Fruit fly (Drosophila melanogaster) whole organism, embryonic: ENCODE data around the gene CG11095.

Experiments
- Bteb2 ChIP-seq: fragments of 200-800 bp; sonication (Bioruptor generic); optimal IDR thresholded peaks from 2 replicates; lab custom pipeline; 2016; ENCODE audit warnings: missing biosample characterization, missing genetic modification characterization
- CG10321 ChIP-seq: fragments of 200-800 bp; sonication (Bioruptor generic); IDR thresholded peaks from 2 replicates; pipeline ENCODE4 v1.3.6; 2022; ENCODE audit warnings: missing biosample characterization, missing genetic modification characterization
- CG12299 ChIP-seq: fragments of 200-800 bp; sonication (Bioruptor generic); optimal IDR thresholded peaks from 2 replicates; lab custom pipeline; 2018; ENCODE audit warnings: missing biosample characterization, mild to moderate bottlenecking, missing genetic modification characterization
- CG1529 ChIP-seq: fragments of 200-800 bp; sonication (Bioruptor generic); optimal IDR thresholded peaks from 3 replicates; lab custom pipeline; 2018; ENCODE audit warnings: missing biosample characterization, missing genetic modification characterization
- CG15601 ChIP-seq: fragments of 200-800 bp; sonication (Bioruptor generic); optimal IDR thresholded peaks from 3 replicates; lab custom pipeline; 2019; ENCODE audit warnings: missing biosample characterization, mild to moderate bottlenecking, missing genetic modification characterization, moderate library complexity
- CG18599 ChIP-seq: fragments of 200-800 bp; sonication (Bioruptor generic); optimal IDR thresholded peaks from 3 replicates; lab custom pipeline; 2017; ENCODE audit warnings: missing biosample characterization, missing genetic modification characterization, mild to moderate bottlenecking, moderate library complexity, missing genetic modification reagents
- CG18619 ChIP-seq: fragments of 200-800 bp; sonication (Bioruptor generic); optimal IDR thresholded peaks from 3 replicates; lab custom pipeline; 2017; ENCODE audit warnings: missing biosample characterization, mild to moderate bottlenecking, missing genetic modification characterization
- CG18764 ChIP-seq: fragments of 200-800 bp; sonication (Bioruptor generic); optimal IDR thresholded peaks from 3 replicates; lab custom pipeline; 2016; ENCODE audit warnings: missing biosample characterization, missing genetic modification characterization
- CG2875 ChIP-seq: fragments of 200-800 bp; sonication (Bioruptor generic); optimal IDR thresholded peaks from 2 replicates; lab custom pipeline; 2017; ENCODE audit warnings: missing biosample characterization, mild to moderate bottlenecking, missing genetic modification characterization, missing genetic modification reagents
- CG30431 ChIP-seq: fragments of 200-800 bp; sonication (Bioruptor generic); optimal IDR thresholded peaks from 2 replicates; lab custom pipeline; 2017; ENCODE audit warnings: missing biosample characterization, missing genetic modification characterization
- CG3065 ChIP-seq: fragments of 200-800 bp; sonication (Bioruptor generic); optimal IDR thresholded peaks from 2 replicates; lab custom pipeline; 2016; ENCODE audit warnings: missing biosample characterization, missing genetic modification characterization
- CG3847 ChIP-seq: fragments of 200-800 bp; sonication (Bioruptor generic); IDR thresholded peaks from 2 replicates; pipeline ENCODE4 v1.3.6; 2022; ENCODE audit warnings: missing biosample characterization, missing genetic modification characterization
- CG4404 ChIP-seq: fragments of 200-800 bp; sonication (Bioruptor generic); IDR thresholded peaks from 2 replicates; pipeline ENCODE4 v1.3.6; 2022; ENCODE audit warnings: missing biosample characterization, missing genetic modification characterization
- CG5245 ChIP-seq: fragments of 200-800 bp; sonication (Bioruptor generic); optimal IDR thresholded peaks from 3 replicates; lab custom pipeline; 2016; ENCODE audit warnings: missing biosample characterization, missing genetic modification characterization
- CG6765 ChIP-seq: fragments of 200-800 bp; sonication (Bioruptor generic); optimal IDR thresholded peaks from 3 replicates; lab custom pipeline; 2017; ENCODE audit warnings: missing biosample characterization, mild to moderate bottlenecking, missing genetic modification characterization
- CG7357 ChIP-seq: fragments of 200-800 bp; sonication (Bioruptor generic); IDR thresholded peaks from 3 replicates; pipeline ENCODE4 v1.3.6; 2022; ENCODE audit warnings: missing biosample characterization, missing genetic modification characterization
- CG7963 ChIP-seq: fragments of 200-800 bp; sonication (Bioruptor generic); IDR thresholded peaks from 3 replicates; pipeline ENCODE4 v1.3.6; 2022; ENCODE audit warnings: missing biosample characterization, missing genetic modification characterization; ENCODE audit not compliant: partially characterized antibody
- CG9437 ChIP-seq: fragments of 200-800 bp; sonication (Bioruptor generic); optimal IDR thresholded peaks from 2 replicates; lab custom pipeline; 2018; ENCODE audit warnings: missing biosample characterization, mild to moderate bottlenecking, missing genetic modification characterization
- CkIIα-i1 ChIP-seq: fragments of 200-800 bp; sonication (Bioruptor generic); IDR thresholded peaks from 2 replicates; pipeline ENCODE4 v1.3.6; 2022; ENCODE audit warnings: missing biosample characterization, missing genetic modification characterization
- Gug ChIP-seq: fragments of 200-800 bp; sonication (Bioruptor generic); IDR thresholded peaks from 4 replicates; pipeline ENCODE4 v1.3.6; 2022; ENCODE audit warnings: missing biosample characterization, missing genetic modification characterization
- Hmx ChIP-seq: fragments of 200-800 bp; sonication (Bioruptor generic); optimal IDR thresholded peaks from 2 replicates; lab custom pipeline; 2016; ENCODE audit warnings: missing biosample characterization, missing genetic modification characterization
- Mes4 ChIP-seq: fragments of 200-800 bp; sonication (Bioruptor generic); optimal IDR thresholded peaks from 2 replicates; lab custom pipeline; 2016; ENCODE audit warnings: missing biosample characterization, missing genetic modification characterization
- Nf-YC ChIP-seq: fragments of 200-800 bp; optimal IDR thresholded peaks from 3 replicates; lab custom pipeline; 2019; ENCODE audit warnings: missing biosample characterization, mild to moderate bottlenecking, missing genetic modification characterization, moderate library complexity
- Ssrp ChIP-seq: fragments of 200-800 bp; sonication (Bioruptor generic); optimal IDR thresholded peaks from 2 replicates; lab custom pipeline; 2018; ENCODE audit warnings: missing biosample characterization, mild to moderate bottlenecking, missing genetic modification characterization, moderate library complexity
- ab ChIP-seq: fragments of 200-800 bp; sonication (Bioruptor generic); optimal IDR thresholded peaks from 2 replicates; lab custom pipeline; 2016; ENCODE audit warnings: missing biosample characterization, missing genetic modification characterization
- ac ChIP-seq: fragments of 200-800 bp; sonication (Bioruptor generic); optimal IDR thresholded peaks from 3 replicates; lab custom pipeline; 2017; ENCODE audit warnings: missing biosample characterization, mild to moderate bottlenecking, missing genetic modification characterization
- caup ChIP-seq: fragments of 200-800 bp; sonication (Bioruptor generic); optimal IDR thresholded peaks from 3 replicates; lab custom pipeline; 2017; ENCODE audit warnings: missing biosample characterization, mild to moderate bottlenecking, missing genetic modification characterization, moderate library complexity; ENCODE audit not compliant: severe bottlenecking
- chn ChIP-seq: fragments of 200-800 bp; sonication (Bioruptor generic); optimal IDR thresholded peaks from 2 replicates; lab custom pipeline; 2016; ENCODE audit warnings: missing biosample characterization, missing genetic modification characterization
- danr ChIP-seq: fragments of 200-800 bp; sonication (Bioruptor generic); IDR thresholded peaks from 2 replicates; pipeline ENCODE4 v1.3.6; 2022; ENCODE audit warnings: missing biosample characterization, missing genetic modification characterization
- dati ChIP-seq: fragments of 200-800 bp; sonication (Bioruptor generic); IDR thresholded peaks from 2 replicates; pipeline ENCODE4 v1.3.6; 2022; ENCODE audit warnings: missing biosample characterization, missing genetic modification characterization
- dm ChIP-seq: fragments of 200-800 bp; sonication (Bioruptor generic); optimal IDR thresholded peaks from 3 replicates; lab custom pipeline; 2016; ENCODE audit warnings: missing biosample characterization, missing genetic modification characterization
- fd102C ChIP-seq: fragments of 200-800 bp; sonication (Bioruptor generic); optimal IDR thresholded peaks from 2 replicates; lab custom pipeline; 2018; ENCODE audit warnings: missing biosample characterization, mild to moderate bottlenecking, missing genetic modification characterization, moderate library complexity
- gcm2 ChIP-seq: fragments of 200-800 bp; sonication (Bioruptor generic); optimal IDR thresholded peaks from 2 replicates; lab custom pipeline; 2016; ENCODE audit warnings: missing biosample characterization, missing genetic modification characterization
- gem ChIP-seq: fragments of 200-800 bp; sonication (Bioruptor generic); optimal IDR thresholded peaks from 2 replicates; lab custom pipeline; 2019; ENCODE audit warnings: missing biosample characterization, mild to moderate bottlenecking, missing genetic modification characterization, moderate library complexity
- h ChIP-seq: fragments of >200 bp; optimal IDR thresholded peaks from 2 replicates; lab custom pipeline; 2017
- ham ChIP-seq: fragments of 200-800 bp; sonication (Bioruptor generic); IDR thresholded peaks from 2 replicates; pipeline ENCODE4 v1.3.6; 2022; ENCODE audit warnings: missing biosample characterization, missing genetic modification characterization
- hbn ChIP-seq: fragments of 200-800 bp; sonication (Bioruptor generic); IDR thresholded peaks from 2 replicates; pipeline ENCODE4 v1.3.6; 2022; ENCODE audit warnings: missing biosample characterization, missing genetic modification characterization; ENCODE audit not compliant: partially characterized antibody
- jing ChIP-seq: fragments of 200-800 bp; sonication (Bioruptor generic); optimal IDR thresholded peaks from 2 replicates; lab custom pipeline; 2018; ENCODE audit warnings: missing biosample characterization, mild to moderate bottlenecking, missing genetic modification characterization
- mam ChIP-seq: fragments of 200-800 bp; sonication (Bioruptor generic); optimal IDR thresholded peaks from 3 replicates; lab custom pipeline; 2016; ENCODE audit warnings: missing biosample characterization, missing genetic modification characterization
- nerfin-1 ChIP-seq: fragments of 200-800 bp; sonication (Bioruptor generic); optimal IDR thresholded peaks from 3 replicates; lab custom pipeline; 2019; ENCODE audit warnings: missing biosample characterization, mild to moderate bottlenecking, missing genetic modification characterization, moderate library complexity
- odd ChIP-seq: fragments of 200-800 bp; sonication (Bioruptor generic); optimal IDR thresholded peaks from 2 replicates; lab custom pipeline; 2017; ENCODE audit warnings: missing biosample characterization, mild to moderate bottlenecking, missing genetic modification characterization
- pita ChIP-seq: fragments of 200-800 bp; sonication (Bioruptor generic); optimal IDR thresholded peaks from 2 replicates; lab custom pipeline; 2017; ENCODE audit warnings: missing biosample characterization, mild to moderate bottlenecking, missing genetic modification characterization
- pros ChIP-seq: fragments of 200-800 bp; sonication (Bioruptor generic); optimal IDR thresholded peaks from 3 replicates; lab custom pipeline; 2019; ENCODE audit warnings: missing biosample characterization, mild to moderate bottlenecking, missing genetic modification characterization, moderate library complexity
- pum ChIP-seq: fragments of 200-800 bp; sonication (Bioruptor generic); optimal IDR thresholded peaks from 2 replicates; lab custom pipeline; 2016; ENCODE audit warnings: missing biosample characterization, missing genetic modification characterization
- salm ChIP-seq: fragments of 200-800 bp; sonication (Bioruptor generic); optimal IDR thresholded peaks from 2 replicates; lab custom pipeline; 2018; ENCODE audit warnings: missing biosample characterization, mild to moderate bottlenecking, missing genetic modification characterization
- slbo ChIP-seq: fragments of 200-800 bp; sonication (Bioruptor generic); IDR thresholded peaks from 2 replicates; pipeline ENCODE4 v1.3.6; 2022; ENCODE audit warnings: missing biosample characterization, missing genetic modification characterization
- ssp ChIP-seq: fragments of 200-800 bp; sonication (Bioruptor generic); IDR thresholded peaks from 2 replicates; pipeline ENCODE4 v1.3.6; 2022; ENCODE audit warnings: missing biosample characterization, missing genetic modification characterization
- tin ChIP-seq: fragments of 200-800 bp; sonication (Bioruptor generic); optimal IDR thresholded peaks from 3 replicates; lab custom pipeline; 2016; ENCODE audit warnings: missing biosample characterization, missing genetic modification characterization
- trem ChIP-seq: fragments of 200-800 bp; optimal IDR thresholded peaks from 3 replicates; lab custom pipeline; 2019; ENCODE audit warnings: missing biosample characterization, mild to moderate bottlenecking, missing genetic modification characterization, moderate library complexity
- vnd ChIP-seq: fragments of 200-800 bp; sonication (Bioruptor generic); IDR thresholded peaks from 3 replicates; pipeline ENCODE4 v1.3.6; 2022; ENCODE audit warnings: missing biosample characterization, missing genetic modification characterization; ENCODE audit not compliant: partially characterized antibody
- zf30C ChIP-seq: fragments of 200-800 bp; sonication (Bioruptor generic); optimal IDR thresholded peaks from 3 replicates; lab custom pipeline; 2018; ENCODE audit warnings: missing biosample characterization, mild to moderate bottlenecking, missing genetic modification characterization

The CG11095 gene

DNA sequence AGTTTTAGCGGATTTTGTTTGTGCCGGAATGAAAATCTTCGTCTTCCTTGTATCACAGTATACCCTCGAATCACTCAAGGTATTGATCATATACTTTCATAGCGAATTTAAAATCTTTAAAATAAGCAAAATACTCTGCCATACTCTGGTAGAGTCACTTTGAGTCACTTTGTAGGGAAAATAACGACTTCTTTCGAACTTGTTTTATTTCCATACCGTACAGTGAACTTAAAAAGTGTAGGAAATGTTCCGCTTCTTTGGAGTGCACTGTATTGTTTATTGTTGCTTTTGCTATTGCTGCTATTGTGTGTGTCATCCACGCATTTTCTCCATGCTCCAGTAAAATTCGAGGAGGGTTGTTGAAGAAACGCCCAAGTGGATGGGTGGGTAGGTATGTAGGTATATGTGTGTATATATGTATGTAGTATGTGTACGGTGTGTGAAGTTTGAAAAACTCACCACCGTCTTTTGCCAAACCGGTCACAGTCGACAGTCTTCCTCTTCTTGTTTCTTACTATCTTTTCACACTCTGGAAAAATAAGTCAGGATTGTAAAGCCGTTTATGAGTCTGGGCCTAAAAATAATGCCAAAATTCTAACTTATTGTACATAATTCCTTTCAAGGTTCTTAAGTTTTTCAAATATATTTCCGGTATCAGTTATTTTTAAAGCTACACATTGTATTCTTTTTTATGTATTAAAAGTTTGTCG, 22.4 kb upstream of the CG11095 start (continued):
- TF ChIP-seq CG15601 (peak; percentile 15), ssp (GFP tag; lab: Robert Waterston, UW) (no peak), danr (no peak), mam (GFP tag; lab: Kevin White, UChicago) (no peak), pum (GFP tag; lab: Kevin White, UChicago) (peak; percentile 24), gcm2 (GFP tag; lab: Kevin White, UChicago) (no peak), jing (GFP tag; lab: Kevin White, UChicago) (no peak), CG7357 (GFP tag; lab: Robert Waterston, UW) (no peak), dm (no peak), pros (GFP tag; lab: Kevin White, UChicago) (peak; percentile 96), CG4404 (GFP tag; lab: Robert Waterston, UW) (no peak; the same call in 1 of the 2 replicates), h (lab: Kevin White, UChicago) (no peak), trem (tag; lab: Kevin White, UChicago) (no peak), Bteb2 (GFP tag; lab: Kevin White, UChicago) (no peak), ham (GFP tag; lab: Robert Waterston, UW) (no peak), Gug (no peak), vnd (GFP tag; lab: Robert Waterston, UW) (no peak), odd (GFP tag; lab: Kevin White, UChicago) (no peak), CG9437 (GFP tag; lab: Kevin White, UChicago) (no peak), CG3847 (GFP tag; lab: Robert Waterston, UW) (no peak), CG3065 (GFP tag; lab: Kevin White, UChicago) (no peak), CG7963 (no peak), Mes4 (GFP tag; lab: Kevin White, UChicago) (no peak), CG18599 (peak; percentile 73), CG6765 (no peak), CG5245 (GFP tag; lab: Kevin White, UChicago) (no peak), CG18619 (GFP tag; lab: Kevin White, UChicago) (no peak), CG12299 (tag; lab: Kevin White, UChicago) (no peak), salm (tag; lab: Kevin White, UChicago) (no peak), ac (GFP tag; lab: Kevin White, UChicago) (no peak), CG2875 (GFP tag; lab: Kevin White, UChicago) (no peak), chn (no peak), hbn (GFP tag; lab: Robert Waterston, UW) (no peak), CG18764 (GFP tag; lab: Kevin White, UChicago) (no peak), CkIIα-i1 (GFP tag; lab: Robert Waterston, UW) (no peak), Hmx (GFP tag; lab: Kevin White, UChicago) (no peak), ab (GFP tag; lab: Kevin White, UChicago) (no peak), Ssrp (tag; lab: Kevin White, UChicago) (peak; percentile 28), Nf-YC (peak; percentile 28), caup (peak; percentile 14), nerfin-1 (peak; percentile 89), slbo (GFP tag; lab: Robert Waterston, UW) (peak; percentile 37), dati (GFP tag; lab: Robert Waterston, UW) (no peak), CG1529 (GFP tag; lab: Kevin White, UChicago) (no peak), fd102C (GFP tag; lab: Kevin White, UChicago) (no peak), zf30C (GFP tag; lab: Kevin White, UChicago) (no peak), CG30431 (no peak), CG10321 (GFP tag; lab: Robert Waterston, UW) (no peak), tin (GFP tag; lab: Kevin White, UChicago) (peak; percentile 15), gem (peak; percentile 61), pita (no peak)
